Fruit fly (Drosophila melanogaster): ENCODE results near the gene jigr1.
A peak's percentile ranks its signal among the peaks of the same experiment; 100 is the strongest.

jigr1 gene

DNA sequence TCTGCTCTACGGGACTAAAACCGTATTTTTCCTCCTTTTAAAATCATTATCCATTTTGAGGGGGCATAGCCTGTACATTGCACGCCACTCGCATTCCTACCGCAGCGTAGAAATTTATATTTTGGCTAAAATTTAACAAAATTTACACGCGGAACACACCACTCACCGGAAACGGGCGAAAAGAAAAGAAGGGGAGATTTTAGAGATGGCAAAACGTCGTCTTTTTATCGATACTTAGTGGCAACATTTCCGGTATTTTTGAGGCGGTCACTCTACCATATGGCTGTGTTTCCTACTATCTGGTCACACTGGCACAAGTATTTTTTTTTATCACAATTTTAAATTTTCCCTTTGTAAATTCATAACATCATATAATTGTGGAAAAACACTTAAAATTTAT lies 47.2 kb downstream of the jigr1 start, which contains the start of gene RpL27 (continued):
- TF ChIP-seq CG4730 (GFP tag; IDR thresholded peaks at IDR 0.05) = peak; percentile 31; the same call in 1 of the 2 replicates
- peak; percentile 70 for TF ChIP-seq bigmax (GFP tag; optimal IDR thresholded peaks at IDR 0.05)
- peak; percentile 72; the same call in 1 of the 2 replicates for TF ChIP-seq ranshi (GFP tag; IDR thresholded peaks at IDR 0.05)
- TF ChIP-seq Tbp (GFP tag; optimal IDR thresholded peaks at IDR 0.05) = no peak
- TF ChIP-seq dmrt99B (tag; optimal IDR thresholded peaks at IDR 0.05) = peak; percentile 64
- peak; percentile 48; the same call in 1 of the 2 replicates for TF ChIP-seq Xrp1 (GFP tag; IDR thresholded peaks at IDR 0.05)
- TF ChIP-seq ac (GFP tag; optimal IDR thresholded peaks at IDR 0.05) = peak; percentile 49
- peak; percentile 73 for TF ChIP-seq CG2678 (tag; optimal IDR thresholded peaks at IDR 0.05)
- TF ChIP-seq dmrt11E (tag; optimal IDR thresholded peaks at IDR 0.05) = peak; percentile 64
- peak; percentile 56 for TF ChIP-seq exex (tag; optimal IDR thresholded peaks at IDR 0.05)
- TF ChIP-seq luna (GFP tag; optimal IDR thresholded peaks at IDR 0.05) = no peak
- TF ChIP-seq CG14667 (GFP tag; IDR thresholded peaks at IDR 0.05) = no peak
- peak; percentile 85 for TF ChIP-seq onecut (GFP tag; IDR thresholded peaks at IDR 0.05)
- no peak for TF ChIP-seq Sox102F (GFP tag; optimal IDR thresholded peaks at IDR 0.05)
- peak; percentile 90 for TF ChIP-seq CG15514 (GFP tag; optimal IDR thresholded peaks at IDR 0.05)
- TF ChIP-seq CG15601 (tag; optimal IDR thresholded peaks at IDR 0.05) = peak; percentile 79
- peak; percentile 68 for TF ChIP-seq CG30403 (GFP tag; optimal IDR thresholded peaks at IDR 0.05)
- TF ChIP-seq Doc2 (GFP tag; IDR thresholded peaks at IDR 0.05) = no peak
- TF ChIP-seq eve (GFP tag; optimal IDR thresholded peaks at IDR 0.05) = no peak
- TF ChIP-seq hbn (GFP tag; IDR thresholded peaks at IDR 0.05; ENCODE audit: partially characterized antibody) = peak; percentile 64
- no peak for TF ChIP-seq tx (GFP tag; optimal IDR thresholded peaks at IDR 0.05)
- peak; percentile 69 for TF ChIP-seq salm (tag; optimal IDR thresholded peaks at IDR 0.05)
- TF ChIP-seq Opbp (GFP tag; IDR thresholded peaks at IDR 0.05; ENCODE audit: partially characterized antibody) = peak; percentile 72
- 0 out of 3 replicates have a peak, but pooled peaks have one; percentile 8 for TF ChIP-seq CG2199 (GFP tag; IDR thresholded peaks at IDR 0.05)
- peak; percentile 44; the same call in 1 of the 2 replicates for TF ChIP-seq lmd (GFP tag; IDR thresholded peaks at IDR 0.05)
- peak; percentile 76 for TF ChIP-seq gsb-n (tag; optimal IDR thresholded peaks at IDR 0.05)
- TF ChIP-seq CG18764 (GFP tag; optimal IDR thresholded peaks at IDR 0.05) = peak; percentile 73
- peak; percentile 31 for TF ChIP-seq fd96Cb (tag; optimal IDR thresholded peaks at IDR 0.05)
- peak; percentile 72 for TF ChIP-seq CG31365 (tag; optimal IDR thresholded peaks at IDR 0.05)
- TF ChIP-seq Sry-β (GFP tag; optimal IDR thresholded peaks at IDR 0.05) = peak; percentile 46
- TF ChIP-seq Neu2 (GFP tag; optimal IDR thresholded peaks at IDR 0.05; ENCODE audit: borderline replicate concordance) = no peak
- TF ChIP-seq nom (GFP tag; optimal IDR thresholded peaks at IDR 0.05) = peak; percentile 86
- no peak for TF ChIP-seq D (optimal IDR thresholded peaks at IDR 0.05)
- TF ChIP-seq D (GFP tag; optimal IDR thresholded peaks at IDR 0.05) = peak; percentile 69
- no peak for TF ChIP-seq dimm (GFP tag; IDR thresholded peaks at IDR 0.05)
- TF ChIP-seq CG9797 (GFP tag; optimal IDR thresholded peaks at IDR 0.05) = peak; percentile 90
- TF ChIP-seq org-1 (GFP tag; optimal IDR thresholded peaks at IDR 0.05) = peak; percentile 12
- peak; percentile 65 for TF ChIP-seq CG5953 (GFP tag; IDR thresholded peaks at IDR 0.05)
- TF ChIP-seq CG1233 (GFP tag; optimal IDR thresholded peaks at IDR 0.05) = peak; percentile 88
- TF ChIP-seq Abd-B (GFP tag; optimal IDR thresholded peaks at IDR 0.05) = no peak
- no peak for TF ChIP-seq CG43689 (GFP tag; IDR thresholded peaks at IDR 0.05)
- no peak; the same call in 1 of the 2 replicates for TF ChIP-seq CG17612 (GFP tag; IDR thresholded peaks at IDR 0.05)
- peak; percentile 69; the same call in 2 of the 3 replicates for TF ChIP-seq sr (GFP tag; IDR thresholded peaks at IDR 0.05)
- TF ChIP-seq NfI (GFP tag; optimal IDR thresholded peaks at IDR 0.05) = peak; percentile 89
- peak; percentile 58 for TF ChIP-seq crc (GFP tag; optimal IDR thresholded peaks at IDR 0.05)
- TF ChIP-seq TFAM (GFP tag; optimal IDR thresholded peaks at IDR 0.05) = peak; percentile 49
- peak; percentile 16; the same call in 1 of the 2 replicates for TF ChIP-seq sna (GFP tag; IDR thresholded peaks at IDR 0.05; ENCODE audit: partially characterized antibody)
- peak; percentile 66 for TF ChIP-seq Bteb2 (GFP tag; optimal IDR thresholded peaks at IDR 0.05)
- peak; percentile 78 for TF ChIP-seq CG7839 (tag; optimal IDR thresholded peaks at IDR 0.05)
- TF ChIP-seq otp (GFP tag; IDR thresholded peaks at IDR 0.05) = peak; percentile 87
- TF ChIP-seq CG4424 (GFP tag; optimal IDR thresholded peaks at IDR 0.05) = peak; percentile 76
